Worm (Caenorhabditis elegans) whole organism, midembryonic: ENCODE data around the gene lurp-2.

ENCODE experiments used
- T22C8.4 ChIP-seq: fragments of 200-800 bp; sonication (Bioruptor generic); IDR thresholded peaks from 2 replicates; pipeline ENCODE4 v1.3.6; 2022; ENCODE audit warnings: missing genetic modification characterization, missing compliant biosample characterization
- cog-1 ChIP-seq: sonication (generic microtip); optimal IDR thresholded peaks from 2 replicates; lab custom pipeline; 2016; ENCODE audit warnings: missing genetic modification characterization, missing compliant biosample characterization
- flt-1 ChIP-seq: fragments of 200-800 bp; sonication (Bioruptor generic); IDR thresholded peaks from 2 replicates; pipeline ENCODE4 v1.3.6; 2022; ENCODE audit warnings: missing genetic modification characterization, missing compliant biosample characterization
- klf-2 ChIP-seq: fragments of 200-800 bp; sonication (Bioruptor generic); conservative IDR thresholded peaks from 2 replicates; pipeline ENCODE4 v1.3.6; 2022; ENCODE audit warnings: missing genetic modification reagents, missing genetic modification characterization, missing compliant biosample characterization
- med-1 ChIP-seq: sonication (generic microtip); optimal IDR thresholded peaks from 2 replicates; lab custom pipeline; 2017; ENCODE audit warnings: missing genetic modification characterization, mild to moderate bottlenecking, missing compliant biosample characterization, antibody characterized with exemption, missing genetic modification reagents; ENCODE audit not compliant: insufficient read depth
- ref-1 ChIP-seq: fragments of 200-800 bp; sonication (Bioruptor generic); conservative IDR thresholded peaks from 2 replicates; pipeline ENCODE4 v1.3.6; 2022; ENCODE audit warnings: missing genetic modification reagents, missing genetic modification characterization, missing compliant biosample characterization
- tab-1 ChIP-seq: fragments of 200-800 bp; sonication (Bioruptor generic); IDR thresholded peaks from 2 replicates; pipeline ENCODE4 v1.3.6; 2022; ENCODE audit warnings: missing genetic modification characterization, missing compliant biosample characterization
- ztf-23 ChIP-seq: fragments of 200-800 bp; sonication (Bioruptor generic); IDR thresholded peaks from 2 replicates; pipeline ENCODE4 v1.3.6; 2022; ENCODE audit warnings: missing genetic modification reagents, missing genetic modification characterization, missing compliant biosample characterization
- ztf-29 ChIP-seq: fragments of 200-800 bp; sonication (Bioruptor generic); IDR thresholded peaks from 2 replicates; pipeline ENCODE4 v1.3.6; 2022; ENCODE audit warnings: missing genetic modification reagents, missing genetic modification characterization, missing compliant biosample characterization

The lurp-2 gene

ce11 chrV:13489830-13490229, 36.4 kb downstream of the lurp-2 start, which contains the start of gene T10G3.3:
TSS of gene T10G3.3 (minus strand) at chrV:13490199.
- no peak for TF ChIP-seq flt-1 (GFP tag; lab: Robert Waterston, UW)
- TF ChIP-seq cog-1 (tag; lab: Kevin White, UChicago): no peak
- no peak for TF ChIP-seq ztf-23 (GFP tag; lab: Robert Waterston, UW)
- no peak for TF ChIP-seq tab-1
- TF ChIP-seq klf-2 (GFP tag; lab: Robert Waterston, UW): no peak
- no peak for TF ChIP-seq T22C8.4 (GFP tag; lab: Robert Waterston, UW)
- TF ChIP-seq med-1 (GFP tag; lab: Kevin White, UChicago): no peak
- no peak for TF ChIP-seq ref-1 (GFP tag; lab: Robert Waterston, UW)
- TF ChIP-seq ztf-29 (GFP tag; lab: Robert Waterston, UW): no peak

ce11 chrV:13497322-13497847, 44.0 kb downstream of the lurp-2 start, which contains the start of the genes eea-1 and gut-2:
TSS of gene eea-1 (minus strand) at chrV:13497372.
TSS of gene gut-2 (plus strand) at chrV:13497690.
- TF ChIP-seq cog-1 (tag; lab: Kevin White, UChicago): no peak
- no peak for TF ChIP-seq ztf-23 (GFP tag; lab: Robert Waterston, UW)

DNA sequence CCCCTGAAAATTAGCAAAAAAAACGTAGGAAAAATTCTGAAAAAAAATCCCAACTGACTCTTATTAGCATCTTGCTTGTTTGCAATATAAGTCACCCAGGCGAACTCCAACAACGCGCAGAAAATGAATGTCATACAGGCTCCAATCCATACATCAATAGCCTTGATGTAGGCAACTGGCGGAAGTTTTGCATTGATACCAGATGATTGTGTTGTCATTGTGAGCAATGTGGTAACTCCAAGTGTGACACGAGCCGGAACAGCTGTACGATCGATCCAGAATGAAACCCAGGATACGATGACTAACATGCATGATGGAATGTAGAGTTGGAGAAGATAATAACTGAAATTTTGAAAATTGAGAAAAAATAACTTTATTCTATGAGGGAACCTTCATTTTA, 45.8 kb downstream of the lurp-2 start:
- no peak for TF ChIP-seq flt-1 (GFP tag; lab: Robert Waterston, UW)
- TF ChIP-seq T22C8.4 (GFP tag; lab: Robert Waterston, UW): no peak
- TF ChIP-seq med-1 (GFP tag; lab: Kevin White, UChicago): no peak
